Worm (Caenorhabditis elegans) whole organism, L3 larva: Measurements from ENCODE around the gene T28A11.13.

Experiments
- ZK546.5 ChIP-seq: sonication (generic microtip); optimal IDR thresholded peaks from 2 replicates; lab custom pipeline; 2017; ENCODE audit warnings: missing biosample characterization, missing genetic modification characterization
- aly-2 ChIP-seq: fragments of 150-350 bp; optimal IDR thresholded peaks from 2 replicates; lab custom pipeline; 2014; ENCODE audit warnings: missing biosample characterization, missing genetic modification characterization
- ceh-16 ChIP-seq: sonication (generic microtip); optimal IDR thresholded peaks from 2 replicates; lab custom pipeline; 2017; ENCODE audit warnings: missing biosample characterization, missing genetic modification characterization
- ceh-28 ChIP-seq: fragments of 150-350 bp; optimal IDR thresholded peaks from 2 replicates; lab custom pipeline; 2014; ENCODE audit warnings: missing biosample characterization, missing genetic modification reagents, missing genetic modification characterization
- ceh-82 ChIP-seq: fragments of 150-350 bp; optimal IDR thresholded peaks from 2 replicates; lab custom pipeline; 2014; ENCODE audit warnings: missing biosample characterization, missing genetic modification characterization
- ceh-9 ChIP-seq: sonication (generic microtip); optimal IDR thresholded peaks from 2 replicates; lab custom pipeline; 2018; ENCODE audit warnings: missing biosample characterization, missing genetic modification characterization
- daf-12 ChIP-seq: fragments of 150-350 bp; optimal IDR thresholded peaks from 2 replicates; lab custom pipeline; 2014; ENCODE audit warnings: missing biosample characterization, missing genetic modification reagents, missing genetic modification characterization
- egl-27 ChIP-seq: sonication (generic microtip); optimal IDR thresholded peaks from 4 replicates; lab custom pipeline; 2017; ENCODE audit warnings: missing biosample characterization, missing genetic modification reagents, missing genetic modification characterization
- egl-5 ChIP-seq: fragments of 150-350 bp; optimal IDR thresholded peaks from 2 replicates; lab custom pipeline; 2017; ENCODE audit warnings: missing biosample characterization, missing genetic modification reagents, missing genetic modification characterization, inconsistent platforms
- elt-1 ChIP-seq: fragments of 150-350 bp; optimal IDR thresholded peaks from 2 replicates; lab custom pipeline; 2014; ENCODE audit warnings: missing biosample characterization, missing genetic modification characterization
- elt-2 ChIP-seq: sonication (generic microtip); optimal IDR thresholded peaks from 2 replicates; lab custom pipeline; 2016; ENCODE audit warnings: missing genetic modification reagents, mild to moderate bottlenecking, missing genetic modification characterization, missing compliant biosample characterization
- eor-1 ChIP-seq, 2 experiments: fragments of 150-350 bp; optimal IDR thresholded peaks; 2 replicates each; lab custom pipeline; 2014 to 2018; ENCODE audit warnings: missing biosample characterization in 2 of 2, missing genetic modification characterization in 2 of 2
- fkh-10 ChIP-seq: sonication (generic microtip); optimal IDR thresholded peaks from 2 replicates; lab custom pipeline; 2017; ENCODE audit warnings: missing biosample characterization, missing genetic modification reagents, missing genetic modification characterization
- fkh-2 ChIP-seq: fragments of 150-350 bp; optimal IDR thresholded peaks from 2 replicates; lab custom pipeline; 2014; ENCODE audit warnings: missing biosample characterization, missing genetic modification reagents, missing genetic modification characterization
- fos-1 ChIP-seq: fragments of 150-350 bp; optimal IDR thresholded peaks from 2 replicates; lab custom pipeline; 2014; ENCODE audit warnings: missing biosample characterization, missing genetic modification characterization
- hmg-11 ChIP-seq: sonication (generic microtip); optimal IDR thresholded peaks from 2 replicates; lab custom pipeline; 2016; ENCODE audit warnings: missing genetic modification characterization, missing compliant biosample characterization
- jun-1 ChIP-seq: fragments of 150-350 bp; optimal IDR thresholded peaks from 2 replicates; lab custom pipeline; 2014; ENCODE audit warnings: missing biosample characterization, missing genetic modification reagents, missing genetic modification characterization
- lin-15B ChIP-seq: fragments of 150-350 bp; optimal IDR thresholded peaks from 2 replicates; lab custom pipeline; 2014; ENCODE audit warnings: missing biosample characterization, missing genetic modification characterization
- lsy-12 ChIP-seq: sonication (generic microtip); optimal IDR thresholded peaks from 2 replicates; lab custom pipeline; 2016; ENCODE audit warnings: mild to moderate bottlenecking, missing genetic modification characterization, missing compliant biosample characterization
- mdl-1 ChIP-seq: fragments of 150-350 bp; optimal IDR thresholded peaks from 2 replicates; lab custom pipeline; 2014; ENCODE audit warnings: missing biosample characterization, missing genetic modification characterization
- mml-1 ChIP-seq: fragments of 150-350 bp; sonication (generic microtip); optimal IDR thresholded peaks from 3 replicates; lab custom pipeline; 2014; ENCODE audit warnings: missing biosample characterization, missing genetic modification characterization
- nfya-1 ChIP-seq: sonication (generic microtip); optimal IDR thresholded peaks from 2 replicates; lab custom pipeline; 2017; ENCODE audit warnings: missing genetic modification characterization, mild to moderate bottlenecking, missing compliant biosample characterization, antibody characterized with exemption, moderate library complexity; ENCODE audit not compliant: insufficient read depth
- nhr-12 ChIP-seq: fragments of 150-350 bp; optimal IDR thresholded peaks from 2 replicates; lab custom pipeline; 2014; ENCODE audit warnings: missing biosample characterization, missing genetic modification characterization
- nhr-237 ChIP-seq: fragments of 150-350 bp; optimal IDR thresholded peaks from 2 replicates; lab custom pipeline; 2014; ENCODE audit warnings: missing biosample characterization, missing genetic modification characterization
- nhr-25 ChIP-seq: sonication (generic microtip); optimal IDR thresholded peaks from 2 replicates; lab custom pipeline; 2017; ENCODE audit warnings: missing biosample characterization, missing genetic modification characterization
- nhr-28 ChIP-seq: fragments of 150-350 bp; optimal IDR thresholded peaks from 2 replicates; lab custom pipeline; 2014; ENCODE audit warnings: missing biosample characterization, missing genetic modification characterization
- nhr-43 ChIP-seq: sonication (generic microtip); optimal IDR thresholded peaks from 2 replicates; lab custom pipeline; 2016; ENCODE audit warnings: mild to moderate bottlenecking, missing genetic modification characterization, missing compliant biosample characterization; ENCODE audit not compliant: poor library complexity, severe bottlenecking
- nhr-67 ChIP-seq: fragments of 150-350 bp; optimal IDR thresholded peaks from 2 replicates; lab custom pipeline; 2014; ENCODE audit warnings: missing biosample characterization, missing genetic modification characterization
- nhr-76 ChIP-seq: fragments of 150-350 bp; sonication (generic microtip); optimal IDR thresholded peaks from 5 replicates; lab custom pipeline; 2014; ENCODE audit warnings: missing biosample characterization, missing genetic modification characterization
- nhr-77 ChIP-seq: fragments of 150-350 bp; optimal IDR thresholded peaks from 2 replicates; lab custom pipeline; 2014; ENCODE audit warnings: missing biosample characterization, missing genetic modification characterization
- pha-4 ChIP-seq: fragments of 150-350 bp; optimal IDR thresholded peaks from 2 replicates; lab custom pipeline; 2014; ENCODE audit warnings: missing biosample characterization, missing genetic modification reagents, missing genetic modification characterization
- pqm-1 ChIP-seq: fragments of 150-350 bp; optimal IDR thresholded peaks from 2 replicates; lab custom pipeline; 2017; ENCODE audit warnings: missing biosample characterization, missing genetic modification characterization, inconsistent platforms
- sea-2 ChIP-seq: fragments of 150-350 bp; sonication (generic microtip); optimal IDR thresholded peaks from 4 replicates; lab custom pipeline; 2014; ENCODE audit warnings: missing biosample characterization, missing genetic modification reagents, missing genetic modification characterization
- skn-1 ChIP-seq: fragments of 150-350 bp; optimal IDR thresholded peaks from 2 replicates; lab custom pipeline; 2014; ENCODE audit warnings: missing biosample characterization, missing genetic modification characterization
- tbx-2 ChIP-seq: sonication (generic microtip); optimal IDR thresholded peaks from 2 replicates; lab custom pipeline; 2016; ENCODE audit warnings: mild to moderate bottlenecking, missing genetic modification characterization, missing compliant biosample characterization
- unc-62 ChIP-seq: fragments of 150-350 bp; sonication (generic microtip); optimal IDR thresholded peaks from 4 replicates; lab custom pipeline; 2014; ENCODE audit warnings: missing biosample characterization, missing genetic modification reagents, missing genetic modification characterization
- zag-1 ChIP-seq: fragments of 150-350 bp; optimal IDR thresholded peaks from 2 replicates; lab custom pipeline; 2014; ENCODE audit warnings: missing biosample characterization, missing genetic modification characterization
- ztf-4 ChIP-seq: fragments of 150-350 bp; optimal IDR thresholded peaks from 2 replicates; lab custom pipeline; 2014; ENCODE audit warnings: missing biosample characterization, missing genetic modification characterization

T28A11.13 gene

ce11 chrV:3247515-3247914 is 2.5 kb downstream of the T28A11.13 start, which contains the start of gene srj-8:
Gene srj-8 (plus strand): TSS chrV:3247815.
- TF ChIP-seq eor-1 (tag; optimal IDR thresholded peaks at IDR 0.05; lab: Kevin White, UChicago) = no peak
- no peak for TF ChIP-seq aly-2
- TF ChIP-seq zag-1 = no peak
- no peak for TF ChIP-seq elt-1 (tag; lab: Kevin White, UChicago)

DNA sequence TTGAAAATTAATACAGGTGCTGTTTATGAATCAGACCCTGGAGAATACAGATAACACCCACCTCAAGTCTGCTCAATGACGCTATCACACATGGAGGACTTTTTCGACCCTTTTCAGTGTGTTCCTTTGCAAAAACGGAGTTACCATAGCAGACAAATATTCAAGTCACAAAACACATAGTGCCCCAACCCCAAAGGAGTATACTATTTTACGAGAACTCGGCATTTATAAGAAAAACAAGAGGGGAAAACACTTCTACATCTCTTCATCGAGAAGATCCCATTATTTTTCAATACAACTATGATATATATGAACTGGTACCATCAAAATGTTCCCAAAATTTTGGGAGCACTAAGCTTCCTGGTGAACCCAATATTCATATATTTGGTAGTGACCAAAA is 5.3 kb downstream of the T28A11.13 start, which contains the start of gene srj-7:
srj-7 (plus strand) TSS at position 301 of the 400 bp plus-strand sequence.
- TF ChIP-seq egl-5 (tag; lab: Kevin White, UChicago) (no peak), jun-1 (no peak), egl-27 (tag; lab: Kevin White, UChicago) (no peak), aly-2 (no peak), fos-1 (tag; lab: Kevin White, UChicago) (no peak), ZK546.5 (no peak), tbx-2 (tag; lab: Kevin White, UChicago) (no peak), nhr-28 (no peak), pha-4 (tag; lab: Kevin White, UChicago) (no peak), ceh-16 (no peak), elt-1 (tag; lab: Kevin White, UChicago) (no peak), fkh-2 (tag; lab: Kevin White, UChicago) (no peak), daf-12 (no peak), unc-62 (GFP tag; lab: Kevin White, UChicago) (no peak), zag-1 (no peak), nhr-43 (no peak)

DNA sequence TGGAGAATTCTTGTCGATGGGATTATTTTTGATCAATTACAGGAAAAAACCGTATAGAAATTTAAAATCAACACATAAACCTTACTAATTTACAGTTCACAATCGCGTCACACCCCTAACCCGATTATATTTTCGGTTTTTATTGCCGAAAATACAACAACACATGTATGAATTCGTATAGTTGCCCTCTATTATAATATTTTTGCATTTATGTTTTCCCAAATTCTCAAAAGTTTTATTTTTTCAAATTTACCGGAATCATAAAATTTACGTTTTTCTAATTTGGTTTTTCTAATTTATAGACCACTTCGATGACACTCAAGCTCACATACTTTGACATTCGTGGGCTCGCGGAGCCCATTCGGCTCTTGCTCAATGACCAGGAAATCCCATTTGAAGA is 7.1 kb downstream of the T28A11.13 start, which contains the start of gene gst-23:
gst-23 (plus strand) TSS at position 301 of the 400 bp plus-strand sequence.
- no peak for TF ChIP-seq fos-1 (tag; lab: Kevin White, UChicago)
- TF ChIP-seq ztf-4 (tag; lab: Kevin White, UChicago) = no peak
- no peak for TF ChIP-seq pqm-1 (tag; lab: Kevin White, UChicago)

DNA sequence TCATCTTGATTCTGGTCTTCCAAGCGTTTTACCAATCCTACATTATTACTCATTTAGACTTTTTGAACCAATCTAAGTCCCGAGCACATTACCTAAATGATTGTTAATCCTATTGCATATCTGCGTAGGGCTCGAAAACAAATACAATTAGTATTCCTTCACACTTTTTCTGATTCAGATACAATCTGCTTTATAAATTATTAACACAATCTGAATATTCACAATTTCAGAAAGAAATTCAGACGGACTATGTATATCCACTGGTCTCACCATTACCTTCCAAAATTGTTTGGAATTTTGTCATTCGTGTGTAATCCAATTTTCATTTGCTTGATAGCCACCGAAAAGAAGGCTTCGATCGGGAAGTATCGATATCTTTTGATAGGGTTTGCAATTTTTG is 8.9 kb downstream of the T28A11.13 start, which contains the start of gene srj-11:
srj-11 (plus strand) TSS at position 250 of the 400 bp plus-strand sequence.
- no peak for TF ChIP-seq unc-62 (GFP tag; lab: Kevin White, UChicago)
- TF ChIP-seq elt-1 (tag; lab: Kevin White, UChicago) = no peak
- TF ChIP-seq mdl-1 (tag; lab: Kevin White, UChicago) = no peak
- no peak for TF ChIP-seq lin-15B (tag; lab: Kevin White, UChicago)
- no peak for TF ChIP-seq nhr-237 (tag; lab: Kevin White, UChicago)
- no peak for TF ChIP-seq ceh-9 (tag; lab: Kevin White, UChicago)
- TF ChIP-seq nfya-1 (tag; lab: Kevin White, UChicago) = no peak
- TF ChIP-seq nhr-12 = no peak
- TF ChIP-seq lsy-12 = no peak
- TF ChIP-seq ceh-82 (tag; lab: Kevin White, UChicago) = no peak
- TF ChIP-seq skn-1 (tag; lab: Kevin White, UChicago) = no peak
- no peak for TF ChIP-seq nhr-67
- TF ChIP-seq pqm-1 (tag; lab: Kevin White, UChicago) = no peak
- TF ChIP-seq elt-2 = no peak
- TF ChIP-seq hmg-11 (tag; lab: Kevin White, UChicago) = no peak
- no peak for TF ChIP-seq egl-27 (tag; lab: Kevin White, UChicago)
- no peak for TF ChIP-seq nhr-25 (tag; lab: Kevin White, UChicago)
- TF ChIP-seq nhr-77 (tag; lab: Kevin White, UChicago) = no peak

DNA sequence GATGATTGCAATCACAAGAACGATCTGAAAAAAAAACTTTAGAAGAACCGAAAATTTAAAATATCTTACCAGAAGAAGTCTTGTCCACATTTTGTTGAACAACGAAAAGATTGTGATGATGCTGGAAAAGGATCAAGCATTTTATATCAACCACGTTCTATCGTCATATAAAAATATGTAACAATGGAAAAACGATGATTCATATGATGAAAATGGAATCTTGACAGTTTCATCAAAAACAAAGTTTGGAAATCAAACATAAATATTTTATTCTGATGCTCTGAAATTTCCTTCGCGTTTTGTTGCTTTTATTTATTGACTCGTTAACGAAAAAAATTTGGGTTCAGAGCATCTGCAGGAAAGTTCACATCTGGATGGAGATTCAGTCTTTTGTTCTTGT is 13.4 kb downstream of the T28A11.13 start, which contains the start of the genes K08D9.9 and str-16:
K08D9.9 (minus strand) TSS at position 101 of the 400 bp plus-strand sequence.
str-16 (plus strand) TSS at position 266 of the 400 bp plus-strand sequence.
- no peak for TF ChIP-seq nhr-76 (tag; lab: Kevin White, UChicago)
- TF ChIP-seq lsy-12 = no peak
- TF ChIP-seq daf-12 = no peak
- no peak for TF ChIP-seq egl-27 (tag; lab: Kevin White, UChicago)
- TF ChIP-seq elt-2 = no peak
- no peak for TF ChIP-seq mdl-1 (tag; lab: Kevin White, UChicago)
- no peak for TF ChIP-seq sea-2 (GFP tag; lab: Kevin White, UChicago)
- TF ChIP-seq nfya-1 (tag; lab: Kevin White, UChicago) = no peak
- no peak for TF ChIP-seq hmg-11 (tag; lab: Kevin White, UChicago)
- no peak for TF ChIP-seq fkh-10 (GFP tag; lab: Kevin White, UChicago)
- no peak for TF ChIP-seq tbx-2 (tag; lab: Kevin White, UChicago)
- TF ChIP-seq lin-15B (tag; lab: Kevin White, UChicago) = no peak
- no peak for TF ChIP-seq ceh-28 (tag; lab: Kevin White, UChicago)
- no peak for TF ChIP-seq mml-1 (tag; lab: Kevin White, UChicago)
- TF ChIP-seq ceh-82 (tag; lab: Kevin White, UChicago) = no peak
- TF ChIP-seq nhr-25 (tag; lab: Kevin White, UChicago) = no peak
- no peak for TF ChIP-seq aly-2
- TF ChIP-seq pha-4 (tag; lab: Kevin White, UChicago) = no peak
